Worm (Caenorhabditis elegans) whole organism, mixed stage, embryonic: Measurements from ENCODE around the gene F31B12.3.

Source experiments
- M03D4.4 ChIP-seq: sonication (generic microtip); optimal IDR thresholded peaks from 2 replicates; lab custom pipeline; 2017; ENCODE audit warnings: mild to moderate bottlenecking, missing genetic modification characterization, missing compliant biosample characterization
- bed-3 ChIP-seq: fragments of 200-800 bp; sonication (Bioruptor generic); optimal IDR thresholded peaks from 3 replicates; lab custom pipeline; 2018; ENCODE audit warnings: mild to moderate bottlenecking, missing genetic modification characterization, moderate library complexity, missing compliant biosample characterization
- blmp-1 ChIP-seq: fragments of 150-350 bp; optimal IDR thresholded peaks from 2 replicates; lab custom pipeline; 2014; ENCODE audit warnings: missing biosample characterization, missing genetic modification characterization
- ceh-39 ChIP-seq: fragments of 150-350 bp; optimal IDR thresholded peaks from 2 replicates; lab custom pipeline; 2014; ENCODE audit warnings: missing biosample characterization, missing genetic modification characterization
- ceh-43 ChIP-seq: fragments of 200-800 bp; sonication (Bioruptor generic); optimal IDR thresholded peaks from 2 replicates; lab custom pipeline; 2018; ENCODE audit warnings: mild to moderate bottlenecking, missing genetic modification characterization, moderate library complexity, missing compliant biosample characterization
- ces-1 ChIP-seq: fragments of 150-350 bp; optimal IDR thresholded peaks from 2 replicates; lab custom pipeline; 2014; ENCODE audit warnings: missing biosample characterization, missing genetic modification reagents, missing genetic modification characterization
- cnd-1 ChIP-seq: fragments of 200-800 bp; sonication (Bioruptor generic); optimal IDR thresholded peaks from 2 replicates; lab custom pipeline; 2018; ENCODE audit warnings: mild to moderate bottlenecking, missing genetic modification characterization, missing compliant biosample characterization
- drap-1 ChIP-seq: fragments of 200-800 bp; sonication (Bioruptor generic); optimal IDR thresholded peaks from 3 replicates; lab custom pipeline; 2018; ENCODE audit warnings: mild to moderate bottlenecking, missing genetic modification characterization, missing compliant biosample characterization
- flh-1 ChIP-seq: fragments of 200-800 bp; sonication (Bioruptor generic); optimal IDR thresholded peaks from 2 replicates; lab custom pipeline; 2018; ENCODE audit warnings: mild to moderate bottlenecking, missing genetic modification characterization, moderate library complexity, missing compliant biosample characterization
- hlh-1 ChIP-seq: fragments of 150-350 bp; optimal IDR thresholded peaks from 2 replicates; lab custom pipeline; 2014; ENCODE audit warnings: missing biosample characterization, missing genetic modification reagents, missing genetic modification characterization
- lin-32 ChIP-seq: fragments of 200-800 bp; sonication (Bioruptor generic); optimal IDR thresholded peaks from 2 replicates; lab custom pipeline; 2018; ENCODE audit warnings: mild to moderate bottlenecking, missing genetic modification characterization, missing compliant biosample characterization
- lsy-2 ChIP-seq: fragments of 150-350 bp; optimal IDR thresholded peaks from 2 replicates; lab custom pipeline; 2014; ENCODE audit warnings: missing biosample characterization, missing genetic modification characterization
- mep-1 ChIP-seq: fragments of 150-350 bp; optimal IDR thresholded peaks from 2 replicates; lab custom pipeline; 2017; ENCODE audit warnings: missing biosample characterization, missing genetic modification reagents, missing genetic modification characterization, inconsistent platforms
- mls-2 ChIP-seq: sonication (generic microtip); optimal IDR thresholded peaks from 2 replicates; lab custom pipeline; 2016; ENCODE audit warnings: mild to moderate bottlenecking, missing genetic modification characterization, moderate library complexity, missing compliant biosample characterization
- nhr-12 ChIP-seq: fragments of 150-350 bp; optimal IDR thresholded peaks from 2 replicates; lab custom pipeline; 2014; ENCODE audit warnings: missing biosample characterization, missing genetic modification characterization
- nhr-237 ChIP-seq: fragments of 150-350 bp; optimal IDR thresholded peaks from 2 replicates; lab custom pipeline; 2014; ENCODE audit warnings: missing biosample characterization, missing genetic modification characterization
- pha-4 ChIP-seq: fragments of 150-350 bp; optimal IDR thresholded peaks from 2 replicates; lab custom pipeline; 2018; ENCODE audit warnings: missing biosample characterization, missing genetic modification reagents, missing genetic modification characterization
- sem-2 ChIP-seq: fragments of 200-800 bp; sonication (Bioruptor generic); optimal IDR thresholded peaks from 2 replicates; lab custom pipeline; 2018; ENCODE audit warnings: mild to moderate bottlenecking, missing genetic modification characterization, missing compliant biosample characterization
- snpc-4 ChIP-seq: fragments of 150-350 bp; optimal IDR thresholded peaks from 2 replicates; lab custom pipeline; 2014; ENCODE audit warnings: missing biosample characterization, missing genetic modification characterization
- sptf-1 ChIP-seq: sonication (generic microtip); optimal IDR thresholded peaks from 2 replicates; lab custom pipeline; 2017; ENCODE audit warnings: mild to moderate bottlenecking, missing genetic modification characterization, moderate library complexity, missing compliant biosample characterization
- tbx-8 ChIP-seq: fragments of 200-800 bp; sonication (Bioruptor generic); optimal IDR thresholded peaks from 2 replicates; lab custom pipeline; 2018; ENCODE audit warnings: mild to moderate bottlenecking, missing genetic modification characterization, moderate library complexity, missing compliant biosample characterization
- unc-120 ChIP-seq: sonication (generic microtip); optimal IDR thresholded peaks from 2 replicates; lab custom pipeline; 2017; ENCODE audit warnings: missing genetic modification characterization, missing compliant biosample characterization; ENCODE audit not compliant: poor library complexity, severe bottlenecking
- unc-39 ChIP-seq: fragments of 150-350 bp; optimal IDR thresholded peaks from 2 replicates; lab custom pipeline; 2014; ENCODE audit warnings: missing biosample characterization, missing genetic modification characterization
- unc-62 ChIP-seq: fragments of 150-350 bp; optimal IDR thresholded peaks from 2 replicates; lab custom pipeline; 2014; ENCODE audit warnings: missing biosample characterization, missing genetic modification reagents, missing genetic modification characterization
- ztf-11 ChIP-seq: fragments of 150-350 bp; optimal IDR thresholded peaks from 2 replicates; lab custom pipeline; 2014; ENCODE audit warnings: missing biosample characterization, missing genetic modification characterization

The F31B12.3 gene

ce11 chrX:10772763-10773162 is 47.6 kb downstream of the F31B12.3 start:
- TF ChIP-seq mep-1 (no peak), bed-3 (GFP tag; lab: Kevin White, UChicago) (no peak), snpc-4 (tag; lab: Kevin White, UChicago) (no peak), ztf-11 (tag; lab: Kevin White, UChicago) (no peak), mls-2 (tag; lab: Kevin White, UChicago) (no peak), ceh-43 (GFP tag; lab: Kevin White, UChicago) (no peak), M03D4.4 (tag; lab: Kevin White, UChicago) (no peak), nhr-12 (tag; lab: Kevin White, UChicago) (no peak), flh-1 (GFP tag; lab: Kevin White, UChicago) (no peak), ces-1 (no peak), nhr-237 (tag; lab: Kevin White, UChicago) (no peak), ceh-39 (tag; lab: Kevin White, UChicago) (no peak), lsy-2 (tag; lab: Kevin White, UChicago) (no peak)

ce11 chrX:10772165-10772584 is 48.2 kb downstream of the F31B12.3 start:
- no peak for TF ChIP-seq tbx-8
- TF ChIP-seq unc-120 = peak; percentile 97
- TF ChIP-seq hlh-1 (tag; lab: Kevin White, UChicago) = peak; percentile 90
- peak; percentile 87 for TF ChIP-seq unc-62 (GFP tag; lab: Kevin White, UChicago)
- no peak for TF ChIP-seq unc-39 (tag; lab: Kevin White, UChicago)
- TF ChIP-seq snpc-4 (tag; lab: Kevin White, UChicago) = no peak
- no peak for TF ChIP-seq mls-2 (tag; lab: Kevin White, UChicago)
- no peak for TF ChIP-seq ceh-39 (tag; lab: Kevin White, UChicago)

- TF ChIP-seq mls-2 (tag; lab: Kevin White, UChicago) (no peak), flh-1 (GFP tag; lab: Kevin White, UChicago) (no peak), ces-1 (peak; percentile 61), lin-32 (GFP tag; lab: Kevin White, UChicago) (no peak), unc-62 (GFP tag; lab: Kevin White, UChicago) (peak; percentile 34), unc-120 (peak; percentile 89), blmp-1 (tag; lab: Kevin White, UChicago) (peak; percentile 25), sptf-1 (tag; lab: Kevin White, UChicago) (peak; percentile 6), hlh-1 (tag; lab: Kevin White, UChicago) (peak; percentile 69), lsy-2 (tag; lab: Kevin White, UChicago) (peak; percentile 5), cnd-1 (no peak), sem-2 (GFP tag; lab: Kevin White, UChicago) (no peak), mep-1 (no peak), drap-1 (GFP tag; lab: Kevin White, UChicago) (no peak), nhr-237 (tag; lab: Kevin White, UChicago) (no peak)
- TF ChIP-seq, all 35 proteins: peak for 7
Observed at ce11 chrX:10770988-10771496, 49.4 kb downstream of the F31B12.3 start.

ce11 chrX:10769959-10770358 is 50.5 kb downstream of the F31B12.3 start:
- no peak for TF ChIP-seq ces-1
- TF ChIP-seq pha-4 = peak; percentile 66
